Worm (Caenorhabditis elegans) whole organism, midembryonic: Measurements from ENCODE around the gene T06A10.107.
"Not testable (repeated sequence)": the region's sequence is repeated elsewhere in the genome, so short reads cannot be mapped to it uniquely, and the experiment has no call there.

Experiments used
- T22C8.4 ChIP-seq: fragments of 200-800 bp; sonication (Bioruptor generic); IDR thresholded peaks from 2 replicates; pipeline ENCODE4 v1.3.6; 2022; ENCODE audit warnings: missing genetic modification characterization, missing compliant biosample characterization
- cog-1 ChIP-seq: sonication (generic microtip); optimal IDR thresholded peaks from 2 replicates; lab custom pipeline; 2016; ENCODE audit warnings: missing genetic modification characterization, missing compliant biosample characterization
- flt-1 ChIP-seq: fragments of 200-800 bp; sonication (Bioruptor generic); IDR thresholded peaks from 2 replicates; pipeline ENCODE4 v1.3.6; 2022; ENCODE audit warnings: missing genetic modification characterization, missing compliant biosample characterization
- klf-2 ChIP-seq: fragments of 200-800 bp; sonication (Bioruptor generic); conservative IDR thresholded peaks from 2 replicates; pipeline ENCODE4 v1.3.6; 2022; ENCODE audit warnings: missing genetic modification reagents, missing genetic modification characterization, missing compliant biosample characterization
- med-1 ChIP-seq: sonication (generic microtip); optimal IDR thresholded peaks from 2 replicates; lab custom pipeline; 2017; ENCODE audit warnings: missing genetic modification characterization, mild to moderate bottlenecking, missing compliant biosample characterization, antibody characterized with exemption, missing genetic modification reagents; ENCODE audit not compliant: insufficient read depth
- ref-1 ChIP-seq: fragments of 200-800 bp; sonication (Bioruptor generic); conservative IDR thresholded peaks from 2 replicates; pipeline ENCODE4 v1.3.6; 2022; ENCODE audit warnings: missing genetic modification reagents, missing genetic modification characterization, missing compliant biosample characterization
- tab-1 ChIP-seq: fragments of 200-800 bp; sonication (Bioruptor generic); IDR thresholded peaks from 2 replicates; pipeline ENCODE4 v1.3.6; 2022; ENCODE audit warnings: missing genetic modification characterization, missing compliant biosample characterization
- ztf-23 ChIP-seq: fragments of 200-800 bp; sonication (Bioruptor generic); IDR thresholded peaks from 2 replicates; pipeline ENCODE4 v1.3.6; 2022; ENCODE audit warnings: missing genetic modification reagents, missing genetic modification characterization, missing compliant biosample characterization
- ztf-29 ChIP-seq: fragments of 200-800 bp; sonication (Bioruptor generic); IDR thresholded peaks from 2 replicates; pipeline ENCODE4 v1.3.6; 2022; ENCODE audit warnings: missing genetic modification reagents, missing genetic modification characterization, missing compliant biosample characterization

Gene T06A10.107

DNA sequence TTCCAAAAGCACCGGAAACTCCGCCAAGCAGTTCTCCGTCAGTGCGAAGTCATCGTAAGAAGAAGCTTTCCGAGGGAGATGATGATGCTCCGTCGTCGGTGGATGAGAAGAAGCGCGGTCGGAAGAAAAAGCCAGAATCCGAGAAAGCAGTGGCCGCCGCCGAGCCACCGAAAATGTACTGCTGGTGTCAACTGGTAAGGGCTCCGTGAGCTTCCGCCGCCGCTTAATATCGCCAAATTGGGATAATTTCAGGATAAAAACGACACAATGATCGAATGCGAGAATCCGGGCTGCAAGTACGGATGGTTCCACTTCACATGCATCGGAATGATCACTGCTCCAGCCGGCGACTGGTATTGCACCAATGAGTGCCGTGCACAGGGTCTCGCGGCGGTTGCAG, 2.4 kb upstream of the T06A10.107 start:
- 0 out of 2 replicates have a peak, but pooled peaks have one; percentile 32 for TF ChIP-seq ztf-23
- no peak for TF ChIP-seq klf-2 (GFP tag; lab: Robert Waterston, UW)

DNA sequence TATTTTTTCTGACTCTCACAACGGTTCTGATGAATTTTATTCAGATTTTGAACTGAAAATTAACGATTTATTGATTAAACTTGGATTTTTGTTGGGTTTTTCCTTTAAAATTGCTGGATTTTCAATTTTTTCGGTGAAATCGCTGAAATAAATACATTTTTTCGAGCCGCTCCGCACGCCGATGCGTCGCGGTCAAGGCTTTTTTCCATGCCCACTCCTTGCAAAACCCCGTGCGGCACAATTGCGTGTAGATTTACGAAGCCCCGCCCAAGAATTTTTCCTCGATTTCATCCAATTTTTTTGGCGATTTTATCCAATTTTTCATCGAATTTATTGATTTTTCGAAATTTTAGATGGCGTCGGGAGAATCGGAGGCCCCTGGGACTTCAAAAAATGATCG, 1.8 kb upstream of the T06A10.107 start, which contains the start of gene gtsf-1:
Gene gtsf-1 (plus strand): TSS at position 354 of the 400 bp plus-strand sequence.
- TF ChIP-seq cog-1 (peak; percentile 55), flt-1 (GFP tag; lab: Robert Waterston, UW) (peak; percentile 77), ref-1 (GFP tag; lab: Robert Waterston, UW) (no peak), T22C8.4 (GFP tag; lab: Robert Waterston, UW) (peak; percentile 68), klf-2 (GFP tag; lab: Robert Waterston, UW) (peak; percentile 65; the same call in 1 of the 2 replicates), tab-1 (peak; percentile 78), ztf-23 (peak; percentile 79), med-1 (peak; percentile 62), ztf-29 (GFP tag; lab: Robert Waterston, UW) (peak; percentile 70)

DNA sequence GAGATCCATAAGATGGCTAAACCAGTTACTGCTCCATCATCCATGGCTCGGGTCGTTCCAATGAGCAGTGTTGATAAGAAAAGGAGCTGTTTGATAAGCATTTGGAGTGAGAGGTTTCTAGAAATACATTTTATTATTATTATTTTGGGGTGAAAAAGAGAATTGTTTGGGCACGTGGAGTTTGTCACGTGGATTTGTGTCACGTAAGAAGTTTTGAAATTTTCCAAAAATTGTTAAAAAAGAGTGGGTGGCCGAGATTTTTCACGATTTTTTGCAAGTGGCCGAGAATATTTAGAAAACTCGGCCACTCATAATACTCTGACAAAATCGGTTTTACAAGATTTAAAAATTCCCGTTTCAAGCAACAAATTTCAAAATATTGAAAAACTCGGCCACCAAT, 1.6 kb downstream of the T06A10.107 start, which contains the start of gene T06A10.106:
Gene T06A10.106 (minus strand): TSS at position 101 of the 400 bp plus-strand sequence.
- TF ChIP-seq ztf-29 (GFP tag; lab: Robert Waterston, UW) (no peak), ztf-23 (no peak), ref-1 (GFP tag; lab: Robert Waterston, UW) (no peak), cog-1 (no peak), tab-1 (no peak), flt-1 (GFP tag; lab: Robert Waterston, UW) (no peak), klf-2 (GFP tag; lab: Robert Waterston, UW) (no peak), med-1 (no peak)

DNA sequence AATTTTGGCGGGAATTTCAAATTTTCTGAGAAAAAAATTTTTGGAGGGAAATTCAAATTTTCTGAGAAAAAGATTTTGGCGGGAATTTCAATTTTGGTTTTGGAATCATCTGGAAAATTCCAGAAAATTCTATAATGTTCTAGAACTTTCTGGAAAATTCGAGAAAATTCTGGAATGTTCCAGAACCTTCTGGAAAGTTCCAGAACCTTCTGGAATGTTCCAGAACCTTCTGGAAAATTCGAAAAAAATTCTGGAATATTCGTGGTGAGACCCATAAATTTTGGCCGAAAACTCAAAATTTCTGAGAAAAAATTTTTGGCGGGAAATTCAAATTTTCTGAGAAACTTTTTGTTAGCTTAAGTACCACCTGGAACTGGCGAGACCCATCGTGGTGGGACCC, 15.1 kb downstream of the T06A10.107 start:
- peak; percentile 89 for TF ChIP-seq flt-1 (GFP tag; lab: Robert Waterston, UW)

DNA sequence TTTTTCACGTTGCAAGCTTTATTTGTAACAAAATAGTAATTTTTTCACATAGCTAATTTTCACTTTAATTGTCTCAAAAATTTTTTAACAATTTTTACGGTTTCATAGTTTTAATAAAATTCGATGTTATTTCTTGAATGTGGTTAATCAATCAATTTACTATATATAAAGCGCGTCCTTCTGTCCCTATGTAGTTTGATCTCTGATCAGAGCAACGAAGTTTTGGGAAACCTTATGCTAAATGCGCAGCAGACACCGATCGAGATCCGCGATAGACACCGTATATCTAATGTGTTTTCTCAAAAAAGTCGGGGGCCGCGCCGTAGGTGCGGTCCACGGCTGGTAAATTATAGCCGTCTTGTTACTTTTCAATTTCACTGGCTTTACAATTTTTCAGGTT, 21.3 kb downstream of the T06A10.107 start:
- no peak for TF ChIP-seq ztf-23
- TF ChIP-seq ztf-29 (GFP tag; lab: Robert Waterston, UW), result no peak
- no peak for TF ChIP-seq ref-1 (GFP tag; lab: Robert Waterston, UW)
- TF ChIP-seq flt-1 (GFP tag; lab: Robert Waterston, UW), result no peak
- TF ChIP-seq med-1, result no peak
- TF ChIP-seq klf-2 (GFP tag; lab: Robert Waterston, UW), result no peak

DNA sequence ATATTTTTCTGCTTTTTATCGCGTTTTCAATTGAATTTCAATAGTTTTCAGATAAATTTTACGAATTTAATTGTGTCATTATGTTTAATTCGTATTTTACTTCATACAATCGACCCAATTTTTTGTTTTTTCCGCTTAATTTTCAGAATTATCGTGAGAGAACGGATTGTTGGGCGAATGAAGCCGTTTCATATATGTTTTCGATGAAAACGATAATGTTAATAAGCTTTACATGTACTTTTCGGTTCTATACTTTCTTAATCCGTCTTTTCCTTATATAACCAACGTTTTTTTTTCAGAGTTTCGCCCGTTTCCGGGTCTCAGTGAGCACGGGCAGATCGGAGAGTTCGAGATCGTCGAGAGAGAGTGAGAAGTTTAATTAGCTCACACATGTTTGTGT, 28.0 kb downstream of the T06A10.107 start, which contains the start of gene T06A10.2:
Gene T06A10.2 (plus strand): TSS at position 301 of the 400 bp plus-strand sequence.
- not testable (repeated sequence) for TF ChIP-seq ztf-23; flt-1 (GFP tag; lab: Robert Waterston, UW); ref-1 (GFP tag; lab: Robert Waterston, UW)

DNA sequence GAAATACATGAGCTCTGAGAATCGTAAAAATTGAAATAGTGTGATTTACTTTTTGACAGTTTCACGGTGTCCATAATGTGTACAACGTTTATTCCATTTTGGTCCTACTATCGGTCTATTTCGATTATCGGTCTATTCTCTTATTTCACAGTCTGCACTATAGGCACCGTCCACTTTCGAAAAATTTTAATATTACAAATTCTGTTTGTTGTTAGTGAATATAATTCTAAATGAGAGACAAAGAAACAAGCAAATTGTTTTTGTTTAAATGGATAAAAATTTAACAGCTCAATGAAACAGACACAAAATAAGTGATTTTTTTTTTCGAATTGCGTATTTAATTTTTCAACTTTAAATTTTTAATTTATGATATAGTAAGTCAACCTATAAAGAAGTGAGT, 30.9 kb downstream of the T06A10.107 start:
- TF ChIP-seq ztf-29 (GFP tag; lab: Robert Waterston, UW), result no peak
- TF ChIP-seq ref-1 (GFP tag; lab: Robert Waterston, UW), result no peak
- no peak for TF ChIP-seq ztf-23
- TF ChIP-seq flt-1 (GFP tag; lab: Robert Waterston, UW), result no peak
- TF ChIP-seq tab-1, result no peak
- no peak for TF ChIP-seq T22C8.4 (GFP tag; lab: Robert Waterston, UW)
- no peak for TF ChIP-seq med-1
- no peak for TF ChIP-seq cog-1
- TF ChIP-seq klf-2 (GFP tag; lab: Robert Waterston, UW), result no peak

DNA sequence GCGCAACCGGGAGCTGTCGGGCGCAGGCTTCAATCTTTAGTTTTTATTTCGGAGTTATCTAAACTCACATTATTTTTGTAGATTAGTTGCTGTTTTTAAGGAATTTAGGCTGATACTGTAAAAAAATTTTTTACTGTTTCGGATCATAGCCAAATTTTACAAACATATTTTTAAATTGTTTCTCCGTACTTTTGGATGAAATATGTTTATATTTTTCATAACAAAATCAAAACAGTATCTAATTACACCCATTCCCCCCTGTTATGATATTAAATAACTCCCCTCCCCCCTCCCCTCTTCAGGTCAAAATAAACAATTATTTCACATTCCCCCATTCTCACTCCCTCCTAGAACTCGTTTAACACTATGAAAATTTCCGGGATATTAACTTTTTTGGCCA, 48.4 kb downstream of the T06A10.107 start, which contains the start of gene Y116A8C.3:
Gene Y116A8C.3 (plus strand): TSS at position 301 of the 400 bp plus-strand sequence.
- TF ChIP-seq tab-1 (no peak), ztf-23 (no peak), ref-1 (GFP tag; lab: Robert Waterston, UW) (no peak), flt-1 (GFP tag; lab: Robert Waterston, UW) (no peak), cog-1 (no peak), klf-2 (GFP tag; lab: Robert Waterston, UW) (no peak), T22C8.4 (GFP tag; lab: Robert Waterston, UW) (no peak), ztf-29 (GFP tag; lab: Robert Waterston, UW) (no peak), med-1 (no peak)
